Worm (Caenorhabditis elegans): Measurements from ENCODE around the gene C01B10.3.

Gene C01B10.3

ce11 chrIV:6621252-6621651, at the start of gene C01B10.3:
C01B10.3 (minus strand) TSS chrIV:6621352.
- TF ChIP-seq nhr-120 (GFP tag; IDR thresholded peaks at IDR 0.05) = no peak
- no peak for TF ChIP-seq hmg-20 (GFP tag; IDR thresholded peaks at IDR 0.05)
- no peak for TF ChIP-seq egrh-3 (GFP tag; IDR thresholded peaks at IDR 0.05)
- no peak for TF ChIP-seq tbp1 (GFP tag; optimal IDR thresholded peaks at IDR 0.05)
- no peak for TF ChIP-seq snpc-1.3 (tag; optimal IDR thresholded peaks at IDR 0.05; ENCODE audit: insufficient read depth)
- no peak for TF ChIP-seq B0261.1 (tag; optimal IDR thresholded peaks at IDR 0.05)
- TF ChIP-seq F39B2.1 (GFP tag; IDR thresholded peaks at IDR 0.05) = no peak
- TF ChIP-seq ztf-6 (GFP tag; IDR thresholded peaks at IDR 0.05) = no peak

ce11 chrIV:6667898-6668297, 46.7 kb upstream of the C01B10.3 start, which contains the start of gene Y73B6A.1:
Y73B6A.1 (minus strand) TSS chrIV:6667998.
- no peak for TF ChIP-seq ztf-28 (GFP tag; IDR thresholded peaks at IDR 0.05)
- no peak for TF ChIP-seq bed-2 (GFP tag; IDR thresholded peaks at IDR 0.05)
- no peak for TF ChIP-seq cebp-2 (GFP tag; IDR thresholded peaks at IDR 0.05)

DNA sequence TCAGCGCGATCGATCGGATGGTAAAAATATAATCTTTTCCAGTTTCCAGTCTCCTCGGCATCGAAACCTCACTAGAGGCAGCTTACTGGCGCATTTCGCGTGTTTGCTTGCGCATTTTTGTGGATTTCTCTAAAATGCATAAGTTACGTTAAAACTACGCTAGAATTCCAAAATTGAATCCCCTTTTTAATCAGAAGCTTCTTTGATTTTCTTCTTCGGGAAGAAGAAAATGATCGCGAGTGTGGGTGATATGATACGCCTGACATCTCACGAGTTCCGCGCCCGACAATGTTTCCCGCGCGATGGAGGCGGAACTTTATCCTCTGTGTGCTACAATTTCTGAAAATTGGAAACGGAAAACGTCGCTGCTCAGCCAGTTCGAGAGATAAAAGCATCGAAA, 43.2 kb upstream of the C01B10.3 start:
- TF ChIP-seq B0336.3 (GFP tag; IDR thresholded peaks at IDR 0.05) (peak; percentile 77), tbp1 (GFP tag; optimal IDR thresholded peaks at IDR 0.05) (peak; percentile 71), hsf-1 (GFP tag; IDR thresholded peaks at IDR 0.05) (no peak), cebp-1 (GFP tag; IDR thresholded peaks at IDR 0.05) (no peak), cebp-1 (tag; optimal IDR thresholded peaks at IDR 0.05) (no peak), F33H1.4 (GFP tag; IDR thresholded peaks at IDR 0.05) (peak; percentile 59; the same call in 1 of the 2 replicates), ceh-91 (GFP tag; IDR thresholded peaks at IDR 0.05) (peak; percentile 51; the same call in 1 of the 2 replicates), T26A5.8 (tag; optimal IDR thresholded peaks at IDR 0.05) (peak; percentile 6), cebp-2 (GFP tag; IDR thresholded peaks at IDR 0.05) (0 out of 2 replicates have a peak, but pooled peaks have one; percentile 17), F23B12.7 (tag; optimal IDR thresholded peaks at IDR 0.05; ENCODE audit: insufficient read depth) (peak; percentile 51), madf-6 (GFP tag; IDR thresholded peaks at IDR 0.05) (peak; percentile 77), snpc-1.3 (tag; optimal IDR thresholded peaks at IDR 0.05; ENCODE audit: insufficient read depth) (peak; percentile 90), ama-1 (optimal IDR thresholded peaks at IDR 0.05) (no peak), ama-1 (GFP tag; optimal IDR thresholded peaks at IDR 0.05) (peak in 1 of 2 experiments; percentile 55), K12H6.12 (tag; optimal IDR thresholded peaks at IDR 0.05) (no peak), lin-54 (GFP tag; optimal IDR thresholded peaks at IDR 0.05) (peak; percentile 57), sptf-2 (GFP tag; optimal IDR thresholded peaks at IDR 0.05) (no peak), rpc-1 (optimal IDR thresholded peaks at IDR 0.05) (no peak), rpc-1 (tag; optimal IDR thresholded peaks at IDR 0.05) (no peak), ztf-18 (tag; optimal IDR thresholded peaks at IDR 0.05) (peak; percentile 90), snpc-3.4 (tag; optimal IDR thresholded peaks at IDR 0.05) (peak; percentile 71), lsl-1 (GFP tag; optimal IDR thresholded peaks at IDR 0.05) (peak; percentile 60), ztf-25 (GFP tag; IDR thresholded peaks at IDR 0.05) (no peak), C17E4.6 (GFP tag; IDR thresholded peaks at IDR 0.05) (peak; percentile 53; the same call in 1 of the 2 replicates), xnd-1 (tag; optimal IDR thresholded peaks at IDR 0.05) (peak; percentile 43), ztf-3 (GFP tag; optimal IDR thresholded peaks at IDR 0.05) (no peak), zfh-2 (GFP tag; conservative IDR thresholded peaks at IDR 0.05) (no peak), D2030.7 (GFP tag; IDR thresholded peaks at IDR 0.05) (peak; percentile 94), bed-1 (GFP tag; IDR thresholded peaks at IDR 0.05) (no peak), F49E8.2 (tag; optimal IDR thresholded peaks at IDR 0.05; ENCODE audit: insufficient read depth) (peak; percentile 94), snpc-1.1 (tag; optimal IDR thresholded peaks at IDR 0.05; ENCODE audit: insufficient read depth) (peak; percentile 93), snpc-4 (GFP tag; optimal IDR thresholded peaks at IDR 0.05) (peak; percentile 92), snpc-4 (tag; optimal IDR thresholded peaks at IDR 0.05) (peak; percentile 92 to 96 (median 94)), dpl-1 (GFP tag; optimal IDR thresholded peaks at IDR 0.05) (peak; percentile 13), pbrm-1 (GFP tag; IDR thresholded peaks at IDR 0.05) (peak; percentile 74; the same call in 1 of the 2 replicates), hmg-1.2 (GFP tag; IDR thresholded peaks at IDR 0.05) (peak; percentile 89), B0261.1 (tag; optimal IDR thresholded peaks at IDR 0.05) (no peak), Y95B8A.8 (GFP tag; IDR thresholded peaks at IDR 0.05) (no peak)

Data from whole organism, young adult.